Worm (Caenorhabditis elegans): ENCODE results near the gene vha-15.

The vha-15 gene

DNA sequence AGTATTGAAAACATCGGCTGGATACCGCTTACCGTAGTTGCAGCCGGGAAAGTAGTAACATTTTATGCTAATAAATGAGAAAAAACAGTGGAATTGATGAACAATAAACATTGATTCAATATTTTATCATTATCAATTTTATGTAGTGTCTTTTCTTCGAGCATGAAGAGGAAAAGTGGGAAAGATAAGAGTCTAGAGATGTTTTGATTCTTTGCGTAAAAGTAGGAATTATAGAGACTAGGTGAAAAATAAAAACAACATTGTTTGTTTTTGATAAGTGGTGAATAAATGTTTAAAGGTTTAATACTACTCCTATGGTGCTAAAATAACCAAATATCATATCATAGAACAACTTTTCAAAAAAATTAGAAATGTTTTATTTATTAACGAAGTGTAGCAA lies 24.7 kb downstream of the vha-15 start:
- TF ChIP-seq cog-1 (tag; optimal IDR thresholded peaks at IDR 0.05), result no peak
- TF ChIP-seq klf-2 (GFP tag; conservative IDR thresholded peaks at IDR 0.05), result no peak
- no peak for TF ChIP-seq flt-1 (GFP tag; IDR thresholded peaks at IDR 0.05)
- TF ChIP-seq ztf-29 (GFP tag; IDR thresholded peaks at IDR 0.05), result no peak

DNA sequence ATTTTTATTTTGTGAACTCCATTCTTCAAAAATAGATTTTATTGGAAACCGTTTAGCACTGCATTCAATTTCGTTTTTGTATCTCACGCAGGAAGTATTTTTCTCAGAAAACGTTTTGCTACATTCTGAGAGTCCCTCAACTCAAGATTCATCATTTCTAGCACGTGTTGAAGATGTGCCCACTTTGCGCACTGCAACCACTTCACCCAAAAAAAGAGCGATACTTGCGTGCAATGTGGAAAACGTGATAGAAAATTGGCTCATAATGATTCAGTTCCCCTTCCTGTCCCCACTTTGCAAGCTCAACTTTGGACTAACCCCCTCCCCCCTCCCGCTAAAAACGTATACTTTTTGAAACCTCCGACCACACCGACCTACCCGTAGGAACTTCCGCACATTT lies 27.4 kb downstream of the vha-15 start:
- TF ChIP-seq ref-1 (GFP tag; conservative IDR thresholded peaks at IDR 0.05) (no peak), med-1 (GFP tag; optimal IDR thresholded peaks at IDR 0.05; ENCODE audit: insufficient read depth) (no peak), klf-2 (GFP tag; conservative IDR thresholded peaks at IDR 0.05) (no peak), tab-1 (GFP tag; IDR thresholded peaks at IDR 0.05) (no peak), ztf-29 (GFP tag; IDR thresholded peaks at IDR 0.05) (no peak), cog-1 (tag; optimal IDR thresholded peaks at IDR 0.05) (no peak), ztf-23 (GFP tag; IDR thresholded peaks at IDR 0.05) (no peak), T22C8.4 (GFP tag; IDR thresholded peaks at IDR 0.05) (no peak), flt-1 (GFP tag; IDR thresholded peaks at IDR 0.05) (no peak)

- no peak for TF ChIP-seq cog-1 (tag; optimal IDR thresholded peaks at IDR 0.05)
- no peak for TF ChIP-seq klf-2 (GFP tag; conservative IDR thresholded peaks at IDR 0.05)
- no peak for TF ChIP-seq ref-1 (GFP tag; conservative IDR thresholded peaks at IDR 0.05)
- TF ChIP-seq tab-1 (GFP tag; IDR thresholded peaks at IDR 0.05), result no peak
Measured at ce11 chrX:2266366-2266765, 28.7 kb downstream of the vha-15 start.

ce11 chrX:2266777-2267176 lies 29.1 kb downstream of the vha-15 start:
- TF ChIP-seq ref-1 (GFP tag; conservative IDR thresholded peaks at IDR 0.05) (no peak), T22C8.4 (GFP tag; IDR thresholded peaks at IDR 0.05) (no peak), klf-2 (GFP tag; conservative IDR thresholded peaks at IDR 0.05) (no peak), ztf-23 (GFP tag; IDR thresholded peaks at IDR 0.05) (no peak), tab-1 (GFP tag; IDR thresholded peaks at IDR 0.05) (no peak), med-1 (GFP tag; optimal IDR thresholded peaks at IDR 0.05; ENCODE audit: insufficient read depth) (no peak), cog-1 (tag; optimal IDR thresholded peaks at IDR 0.05) (no peak), ztf-29 (GFP tag; IDR thresholded peaks at IDR 0.05) (no peak), flt-1 (GFP tag; IDR thresholded peaks at IDR 0.05) (no peak)

ce11 chrX:2267956-2268355 lies 30.2 kb downstream of the vha-15 start, which contains the start of gene AH9.6:
TSS of gene AH9.6 (minus strand) at chrX:2268138.
- TF ChIP-seq klf-2 (GFP tag; conservative IDR thresholded peaks at IDR 0.05), result no peak
- TF ChIP-seq T22C8.4 (GFP tag; IDR thresholded peaks at IDR 0.05), result no peak
- no peak for TF ChIP-seq cog-1 (tag; optimal IDR thresholded peaks at IDR 0.05)
- no peak for TF ChIP-seq ref-1 (GFP tag; conservative IDR thresholded peaks at IDR 0.05)
- TF ChIP-seq ztf-23 (GFP tag; IDR thresholded peaks at IDR 0.05), result no peak
- no peak for TF ChIP-seq flt-1 (GFP tag; IDR thresholded peaks at IDR 0.05)
- TF ChIP-seq ztf-29 (GFP tag; IDR thresholded peaks at IDR 0.05), result no peak
- TF ChIP-seq tab-1 (GFP tag; IDR thresholded peaks at IDR 0.05), result no peak
- no peak for TF ChIP-seq med-1 (GFP tag; optimal IDR thresholded peaks at IDR 0.05; ENCODE audit: insufficient read depth)

ce11 chrX:2271429-2271828 lies 33.7 kb downstream of the vha-15 start:
- TF ChIP-seq tab-1 (GFP tag; IDR thresholded peaks at IDR 0.05) (no peak), med-1 (GFP tag; optimal IDR thresholded peaks at IDR 0.05; ENCODE audit: insufficient read depth) (no peak), ztf-23 (GFP tag; IDR thresholded peaks at IDR 0.05) (no peak), klf-2 (GFP tag; conservative IDR thresholded peaks at IDR 0.05) (no peak), ref-1 (GFP tag; conservative IDR thresholded peaks at IDR 0.05) (no peak), cog-1 (tag; optimal IDR thresholded peaks at IDR 0.05) (no peak), ztf-29 (GFP tag; IDR thresholded peaks at IDR 0.05) (no peak), T22C8.4 (GFP tag; IDR thresholded peaks at IDR 0.05) (no peak), flt-1 (GFP tag; IDR thresholded peaks at IDR 0.05) (no peak)

DNA sequence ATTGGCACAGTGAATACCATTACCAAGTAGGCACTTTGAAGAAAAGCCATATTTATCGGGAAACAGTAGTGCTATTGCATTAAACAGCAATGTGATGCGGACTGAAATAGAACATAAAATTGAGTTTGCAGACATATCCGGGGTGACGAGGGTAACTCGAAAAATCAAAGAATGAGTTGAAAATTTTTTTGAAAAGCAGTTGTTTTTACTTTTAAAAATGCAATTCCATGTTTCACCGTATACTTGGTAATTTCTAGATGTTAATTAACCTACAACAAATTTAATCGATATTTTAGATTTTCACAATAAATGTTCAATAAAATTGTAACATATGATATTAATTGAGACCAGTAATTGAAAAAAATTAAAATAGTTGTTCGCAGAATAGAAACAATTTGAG lies 36.5 kb downstream of the vha-15 start, which contains the start of gene AH9.4:
Gene AH9.4, minus strand, starts transcription at position 101 of the 400 bp plus-strand sequence.
- no peak for TF ChIP-seq med-1 (GFP tag; optimal IDR thresholded peaks at IDR 0.05; ENCODE audit: insufficient read depth)
- TF ChIP-seq klf-2 (GFP tag; conservative IDR thresholded peaks at IDR 0.05), result no peak
- TF ChIP-seq cog-1 (tag; optimal IDR thresholded peaks at IDR 0.05), result no peak
- no peak for TF ChIP-seq ztf-29 (GFP tag; IDR thresholded peaks at IDR 0.05)
- TF ChIP-seq flt-1 (GFP tag; IDR thresholded peaks at IDR 0.05), result no peak
- TF ChIP-seq tab-1 (GFP tag; IDR thresholded peaks at IDR 0.05), result no peak
- no peak for TF ChIP-seq T22C8.4 (GFP tag; IDR thresholded peaks at IDR 0.05)
- TF ChIP-seq ztf-23 (GFP tag; IDR thresholded peaks at IDR 0.05), result no peak
- TF ChIP-seq ref-1 (GFP tag; conservative IDR thresholded peaks at IDR 0.05), result no peak

ce11 chrX:2276000-2276399 lies 38.3 kb downstream of the vha-15 start:
- TF ChIP-seq T22C8.4 (GFP tag; IDR thresholded peaks at IDR 0.05) (no peak), ref-1 (GFP tag; conservative IDR thresholded peaks at IDR 0.05) (no peak), ztf-23 (GFP tag; IDR thresholded peaks at IDR 0.05) (no peak), cog-1 (tag; optimal IDR thresholded peaks at IDR 0.05) (no peak), med-1 (GFP tag; optimal IDR thresholded peaks at IDR 0.05; ENCODE audit: insufficient read depth) (no peak), tab-1 (GFP tag; IDR thresholded peaks at IDR 0.05) (no peak), flt-1 (GFP tag; IDR thresholded peaks at IDR 0.05) (no peak), klf-2 (GFP tag; conservative IDR thresholded peaks at IDR 0.05) (no peak), ztf-29 (GFP tag; IDR thresholded peaks at IDR 0.05) (no peak)

DNA sequence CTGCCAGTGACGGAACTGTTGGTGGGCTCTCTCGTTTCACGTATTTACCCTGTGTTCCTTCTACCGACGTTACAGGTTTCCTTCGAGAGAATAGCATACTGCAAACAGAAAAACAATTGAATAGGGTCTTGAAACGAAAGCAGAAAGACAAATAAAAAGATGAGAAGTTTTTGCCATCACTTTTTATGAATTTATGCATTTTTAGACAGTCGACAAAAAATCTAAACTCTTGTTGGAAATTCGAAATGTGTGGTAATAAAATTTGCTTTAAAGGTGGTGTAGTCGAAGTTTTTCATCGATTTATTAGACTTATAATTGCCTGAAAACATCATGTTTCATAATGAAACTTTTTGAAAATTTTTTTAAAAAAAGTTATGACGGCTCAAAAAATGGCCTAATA lies 49.4 kb downstream of the vha-15 start, which contains the start of gene sav-1:
Gene sav-1, minus strand, starts transcription at position 101 of the 400 bp plus-strand sequence.
- TF ChIP-seq flt-1 (GFP tag; IDR thresholded peaks at IDR 0.05) (no peak), ref-1 (GFP tag; conservative IDR thresholded peaks at IDR 0.05) (no peak), klf-2 (GFP tag; conservative IDR thresholded peaks at IDR 0.05) (no peak), T22C8.4 (GFP tag; IDR thresholded peaks at IDR 0.05) (no peak), tab-1 (GFP tag; IDR thresholded peaks at IDR 0.05) (no peak), med-1 (GFP tag; optimal IDR thresholded peaks at IDR 0.05; ENCODE audit: insufficient read depth) (no peak), cog-1 (tag; optimal IDR thresholded peaks at IDR 0.05) (no peak), ztf-23 (GFP tag; IDR thresholded peaks at IDR 0.05) (no peak), ztf-29 (GFP tag; IDR thresholded peaks at IDR 0.05) (no peak)

DNA sequence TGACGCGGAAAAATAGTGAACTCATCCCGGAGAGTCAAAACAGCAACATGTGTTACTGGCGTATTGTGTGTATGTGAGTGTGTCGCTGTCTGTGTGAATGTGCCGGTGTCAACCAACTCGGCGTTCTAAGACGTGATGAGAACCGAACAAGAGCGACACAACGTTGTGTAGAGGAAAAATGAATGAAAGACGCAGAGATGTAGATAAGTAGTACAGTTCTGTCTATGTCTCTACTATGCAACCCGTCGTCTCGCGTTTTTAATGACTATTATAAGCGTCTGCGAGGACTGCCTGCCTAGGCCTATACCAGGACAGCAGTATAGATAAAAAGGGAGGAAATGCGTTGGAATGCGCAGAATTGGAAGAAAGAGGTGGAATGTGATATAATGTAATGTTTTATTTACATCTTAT lies 50.3 kb downstream of the vha-15 start:
- TF ChIP-seq tab-1 (GFP tag; IDR thresholded peaks at IDR 0.05) (no peak), T22C8.4 (GFP tag; IDR thresholded peaks at IDR 0.05) (no peak), flt-1 (GFP tag; IDR thresholded peaks at IDR 0.05) (no peak), klf-2 (GFP tag; conservative IDR thresholded peaks at IDR 0.05) (no peak), cog-1 (tag; optimal IDR thresholded peaks at IDR 0.05) (peak; percentile 64)
